Worm (Caenorhabditis elegans) whole organism, midembryonic: ENCODE results near the gene adbp-1.

Source experiments
- T22C8.4 ChIP-seq: fragments of 200-800 bp; sonication (Bioruptor generic); IDR thresholded peaks from 2 replicates; pipeline ENCODE4 v1.3.6; 2022; ENCODE audit warnings: missing genetic modification characterization, missing compliant biosample characterization
- cog-1 ChIP-seq: sonication (generic microtip); optimal IDR thresholded peaks from 2 replicates; lab custom pipeline; 2016; ENCODE audit warnings: missing genetic modification characterization, missing compliant biosample characterization
- flt-1 ChIP-seq: fragments of 200-800 bp; sonication (Bioruptor generic); IDR thresholded peaks from 2 replicates; pipeline ENCODE4 v1.3.6; 2022; ENCODE audit warnings: missing genetic modification characterization, missing compliant biosample characterization
- klf-2 ChIP-seq: fragments of 200-800 bp; sonication (Bioruptor generic); conservative IDR thresholded peaks from 2 replicates; pipeline ENCODE4 v1.3.6; 2022; ENCODE audit warnings: missing genetic modification reagents, missing genetic modification characterization, missing compliant biosample characterization
- med-1 ChIP-seq: sonication (generic microtip); optimal IDR thresholded peaks from 2 replicates; lab custom pipeline; 2017; ENCODE audit warnings: missing genetic modification characterization, mild to moderate bottlenecking, missing compliant biosample characterization, antibody characterized with exemption, missing genetic modification reagents; ENCODE audit not compliant: insufficient read depth
- ztf-23 ChIP-seq: fragments of 200-800 bp; sonication (Bioruptor generic); IDR thresholded peaks from 2 replicates; pipeline ENCODE4 v1.3.6; 2022; ENCODE audit warnings: missing genetic modification reagents, missing genetic modification characterization, missing compliant biosample characterization
- ztf-29 ChIP-seq: fragments of 200-800 bp; sonication (Bioruptor generic); IDR thresholded peaks from 2 replicates; pipeline ENCODE4 v1.3.6; 2022; ENCODE audit warnings: missing genetic modification reagents, missing genetic modification characterization, missing compliant biosample characterization

- no peak for TF ChIP-seq klf-2
- no peak for TF ChIP-seq cog-1
- no peak for TF ChIP-seq med-1 (GFP tag; lab: Kevin White, UChicago)
- TF ChIP-seq T22C8.4 (GFP tag; lab: Robert Waterston, UW), result no peak
- TF ChIP-seq flt-1 (GFP tag; lab: Robert Waterston, UW), result no peak
- no peak for TF ChIP-seq ztf-23 (GFP tag; lab: Robert Waterston, UW)
- no peak for TF ChIP-seq ztf-29
Measured at ce11 chrII:11400386-11400785, 43.6 kb upstream of the adbp-1 start.
